Fruit fly (Drosophila melanogaster) whole organism, adult: Measurements from ENCODE around the gene Mbs.

ENCODE experiments used
- CG11617 ChIP-seq: fragments of 200-800 bp; sonication (Bioruptor generic); optimal IDR thresholded peaks from 2 replicates; lab custom pipeline; 2017; ENCODE audit warnings: mild to moderate bottlenecking, missing biosample characterization, missing genetic modification reagents, missing genetic modification characterization
- CG12768 ChIP-seq: fragments of 200-800 bp; sonication (Bioruptor generic); optimal IDR thresholded peaks from 2 replicates; lab custom pipeline; 2017; ENCODE audit warnings: missing biosample characterization, missing genetic modification characterization, mild to moderate bottlenecking, moderate library complexity, missing genetic modification reagents
- CG14711 ChIP-seq: fragments of 200-800 bp; sonication (Bioruptor generic); optimal IDR thresholded peaks from 2 replicates; lab custom pipeline; 2018; ENCODE audit warnings: missing biosample characterization, mild to moderate bottlenecking, missing genetic modification characterization, moderate library complexity
- CG1620 ChIP-seq: fragments of 200-800 bp; sonication (Bioruptor generic); optimal IDR thresholded peaks from 2 replicates; lab custom pipeline; 2016; ENCODE audit warnings: missing biosample characterization, missing genetic modification characterization
- CG33017 ChIP-seq: fragments of 200-800 bp; sonication (Bioruptor generic); optimal IDR thresholded peaks from 2 replicates; lab custom pipeline; 2018; ENCODE audit warnings: missing biosample characterization, mild to moderate bottlenecking, missing genetic modification characterization, moderate library complexity
- CG5204 ChIP-seq: fragments of 200-800 bp; sonication (Bioruptor generic); optimal IDR thresholded peaks from 2 replicates; lab custom pipeline; 2016; ENCODE audit warnings: missing biosample characterization, missing genetic modification characterization
- CG7045 ChIP-seq: fragments of 200-800 bp; sonication (Bioruptor generic); optimal IDR thresholded peaks from 2 replicates; lab custom pipeline; 2017; ENCODE audit warnings: missing biosample characterization, mild to moderate bottlenecking, missing genetic modification characterization
- CG7101 ChIP-seq: fragments of 200-800 bp; sonication (Bioruptor generic); optimal IDR thresholded peaks from 2 replicates; lab custom pipeline; 2018; ENCODE audit warnings: missing biosample characterization, mild to moderate bottlenecking, missing genetic modification characterization, moderate library complexity
- Clk ChIP-seq: fragments of 200-800 bp; sonication (Bioruptor generic); optimal IDR thresholded peaks from 2 replicates; lab custom pipeline; 2017; ENCODE audit warnings: missing biosample characterization, missing genetic modification characterization
- Crg-1 ChIP-seq: fragments of 200-800 bp; sonication (Bioruptor generic); optimal IDR thresholded peaks from 2 replicates; lab custom pipeline; 2016; ENCODE audit warnings: missing biosample characterization, missing genetic modification characterization
- Hr96 ChIP-seq: fragments of 200-800 bp; sonication (Bioruptor generic); optimal IDR thresholded peaks from 2 replicates; lab custom pipeline; 2016; ENCODE audit warnings: missing biosample characterization, missing genetic modification characterization
- Mnt ChIP-seq: fragments of 200-800 bp; sonication (Bioruptor generic); optimal IDR thresholded peaks from 2 replicates; lab custom pipeline; 2016; ENCODE audit warnings: missing biosample characterization, mild to moderate bottlenecking, missing genetic modification characterization
- bab1 ChIP-seq: fragments of 200-800 bp; sonication (Bioruptor generic); optimal IDR thresholded peaks from 3 replicates; lab custom pipeline; 2019; ENCODE audit warnings: missing biosample characterization, mild to moderate bottlenecking, missing genetic modification characterization, moderate library complexity
- cic ChIP-seq: fragments of 200-800 bp; sonication (Bioruptor generic); optimal IDR thresholded peaks from 2 replicates; lab custom pipeline; 2017; ENCODE audit warnings: missing biosample characterization, mild to moderate bottlenecking, missing genetic modification characterization, moderate library complexity
- cnc ChIP-seq, 2 experiments: fragments of >200 bp; optimal IDR thresholded peaks; 2 replicates each; lab custom pipeline; 2017
- kay ChIP-seq: fragments of 200-800 bp; sonication (Bioruptor generic); peaks from one replicate; lab custom pipeline; 2016; ENCODE audit warnings: missing biosample characterization, missing genetic modification characterization, borderline replicate concordance
- ovo ChIP-seq: fragments of 200-800 bp; sonication (Bioruptor generic); optimal IDR thresholded peaks from 2 replicates; lab custom pipeline; 2016; ENCODE audit warnings: missing biosample characterization, missing genetic modification characterization
- pad ChIP-seq: fragments of 200-800 bp; sonication (Bioruptor generic); optimal IDR thresholded peaks from 3 replicates; lab custom pipeline; 2017; ENCODE audit warnings: missing biosample characterization, missing genetic modification characterization, mild to moderate bottlenecking, moderate library complexity, missing genetic modification reagents
- tj ChIP-seq: fragments of 200-800 bp; sonication (Bioruptor generic); optimal IDR thresholded peaks from 3 replicates; lab custom pipeline; 2017; ENCODE audit warnings: missing biosample characterization, mild to moderate bottlenecking, missing genetic modification characterization, moderate library complexity
- toe ChIP-seq: fragments of 200-800 bp; sonication (Bioruptor generic); optimal IDR thresholded peaks from 2 replicates; lab custom pipeline; 2016; ENCODE audit warnings: missing biosample characterization, missing genetic modification characterization

Mbs gene

DNA sequence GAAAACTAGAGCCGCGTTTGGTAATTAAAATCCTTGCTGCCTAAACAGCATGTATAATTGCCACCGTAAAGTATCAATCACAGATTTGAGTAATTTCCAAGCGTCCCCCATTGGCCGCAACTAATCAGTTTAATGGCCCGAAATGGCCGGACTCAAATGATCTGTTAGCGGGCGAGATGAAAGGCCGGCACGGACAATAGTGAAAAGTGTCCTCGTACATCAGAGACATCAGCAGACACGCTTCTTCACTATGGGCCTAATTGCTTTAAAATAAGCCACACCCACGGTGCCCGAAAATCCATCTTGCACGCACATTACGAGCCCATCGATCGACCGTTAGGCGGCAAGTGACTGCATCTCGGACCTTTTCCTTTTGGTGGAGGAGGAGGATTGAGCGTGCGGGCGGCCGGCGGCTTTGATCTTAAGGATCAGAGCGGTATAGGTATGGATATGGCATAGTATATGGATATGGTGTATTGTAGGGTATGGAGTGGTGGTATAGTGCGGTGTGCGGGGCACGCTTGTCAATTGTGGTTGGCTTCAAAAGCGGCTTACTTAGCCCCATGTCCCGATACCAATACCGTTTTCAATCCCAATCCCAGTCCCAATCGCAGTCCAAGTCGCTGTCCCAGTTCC lies 39.3 kb upstream of the Mbs start:
- TF ChIP-seq CG1620 (GFP tag; lab: Kevin White, UChicago) = no peak
- no peak for TF ChIP-seq Crg-1 (GFP tag; lab: Kevin White, UChicago)
- no peak for TF ChIP-seq bab1 (GFP tag; lab: Kevin White, UChicago)
- no peak for TF ChIP-seq Mnt (GFP tag; lab: Kevin White, UChicago)
- TF ChIP-seq CG12768 (GFP tag; lab: Kevin White, UChicago) = no peak
- no peak for TF ChIP-seq CG14711 (tag; lab: Kevin White, UChicago)
- TF ChIP-seq kay (GFP tag; lab: Kevin White, UChicago) = no peak
- TF ChIP-seq CG7045 (GFP tag; lab: Kevin White, UChicago) = no peak
- TF ChIP-seq CG5204 (GFP tag; lab: Kevin White, UChicago) = no peak
- no peak for TF ChIP-seq CG11617 (GFP tag; lab: Kevin White, UChicago)
- TF ChIP-seq toe = no peak
- TF ChIP-seq Hr96 (GFP tag; lab: Kevin White, UChicago) = no peak
- TF ChIP-seq CG33017 (tag; lab: Kevin White, UChicago) = no peak
- TF ChIP-seq cic (GFP tag; lab: Kevin White, UChicago) = no peak
- TF ChIP-seq ovo = no peak
- TF ChIP-seq CG7101 = no peak
- no peak for TF ChIP-seq Clk
- TF ChIP-seq tj (GFP tag; lab: Kevin White, UChicago) = no peak
- no peak for TF ChIP-seq cnc (optimal IDR thresholded peaks at IDR 0.05; lab: Kevin White, UChicago)
- TF ChIP-seq pad (GFP tag; lab: Kevin White, UChicago) = no peak

DNA sequence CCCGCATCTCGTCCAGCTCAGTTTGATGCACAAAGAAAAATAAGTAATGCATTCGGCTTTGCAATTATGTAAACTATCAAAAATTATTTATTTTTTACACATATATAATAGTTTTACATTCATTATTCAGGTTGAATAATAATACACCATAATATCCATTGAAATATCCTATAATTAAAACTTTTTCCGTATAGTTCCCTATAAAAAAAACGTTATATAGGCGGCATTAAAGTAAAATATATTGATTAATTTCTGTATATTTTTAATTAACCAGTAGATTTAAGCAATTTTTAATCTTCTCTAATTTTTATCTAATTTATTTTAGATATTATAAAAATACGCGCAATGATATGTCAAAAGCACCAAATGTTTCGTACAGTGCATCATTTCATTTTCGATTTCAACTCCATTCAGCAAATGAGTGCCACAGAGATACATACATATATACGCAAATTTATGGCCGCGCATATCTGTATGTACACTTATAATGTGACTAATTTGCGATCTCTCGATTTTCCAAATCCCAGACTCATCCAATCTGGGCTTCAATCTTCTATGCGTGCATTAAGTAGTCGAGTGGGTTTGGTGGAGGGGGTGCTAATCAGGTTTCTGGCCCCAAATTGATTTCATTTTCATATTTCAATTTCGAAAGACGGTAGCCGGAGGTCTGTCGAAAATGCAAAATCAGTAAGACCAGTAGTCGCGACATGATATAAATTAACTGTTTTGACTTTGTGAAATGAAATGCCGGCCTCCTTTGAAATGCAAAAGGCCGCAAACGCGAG lies 38.4 kb upstream of the Mbs start:
- TF ChIP-seq tj (GFP tag; lab: Kevin White, UChicago) (no peak), Crg-1 (GFP tag; lab: Kevin White, UChicago) (no peak), ovo (no peak), CG5204 (GFP tag; lab: Kevin White, UChicago) (no peak)

DNA sequence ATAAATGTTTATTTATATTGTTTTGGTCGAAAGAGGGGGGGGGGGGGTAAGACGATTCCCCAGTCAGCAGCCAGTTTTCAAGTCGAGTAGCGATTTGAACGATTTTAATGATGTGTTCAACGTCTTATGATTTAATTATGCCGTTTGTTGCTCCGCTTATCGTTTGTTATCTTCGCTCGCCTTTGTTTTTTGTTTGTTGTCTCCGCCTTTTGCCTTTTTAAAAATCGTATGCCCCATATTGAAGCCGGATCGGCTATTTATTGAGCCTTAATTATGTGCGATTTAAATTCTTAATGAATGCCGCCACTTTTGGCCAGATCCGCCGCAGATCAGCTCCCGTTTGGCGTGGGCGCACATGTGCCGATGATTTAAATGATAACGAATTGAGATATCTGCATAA lies 37.2 kb upstream of the Mbs start:
- TF ChIP-seq cnc (optimal IDR thresholded peaks at IDR 0.05; lab: Kevin White, UChicago) = no peak
- no peak for TF ChIP-seq bab1 (GFP tag; lab: Kevin White, UChicago)
- no peak for TF ChIP-seq toe
- TF ChIP-seq CG5204 (GFP tag; lab: Kevin White, UChicago) = no peak
- no peak for TF ChIP-seq Clk

DNA sequence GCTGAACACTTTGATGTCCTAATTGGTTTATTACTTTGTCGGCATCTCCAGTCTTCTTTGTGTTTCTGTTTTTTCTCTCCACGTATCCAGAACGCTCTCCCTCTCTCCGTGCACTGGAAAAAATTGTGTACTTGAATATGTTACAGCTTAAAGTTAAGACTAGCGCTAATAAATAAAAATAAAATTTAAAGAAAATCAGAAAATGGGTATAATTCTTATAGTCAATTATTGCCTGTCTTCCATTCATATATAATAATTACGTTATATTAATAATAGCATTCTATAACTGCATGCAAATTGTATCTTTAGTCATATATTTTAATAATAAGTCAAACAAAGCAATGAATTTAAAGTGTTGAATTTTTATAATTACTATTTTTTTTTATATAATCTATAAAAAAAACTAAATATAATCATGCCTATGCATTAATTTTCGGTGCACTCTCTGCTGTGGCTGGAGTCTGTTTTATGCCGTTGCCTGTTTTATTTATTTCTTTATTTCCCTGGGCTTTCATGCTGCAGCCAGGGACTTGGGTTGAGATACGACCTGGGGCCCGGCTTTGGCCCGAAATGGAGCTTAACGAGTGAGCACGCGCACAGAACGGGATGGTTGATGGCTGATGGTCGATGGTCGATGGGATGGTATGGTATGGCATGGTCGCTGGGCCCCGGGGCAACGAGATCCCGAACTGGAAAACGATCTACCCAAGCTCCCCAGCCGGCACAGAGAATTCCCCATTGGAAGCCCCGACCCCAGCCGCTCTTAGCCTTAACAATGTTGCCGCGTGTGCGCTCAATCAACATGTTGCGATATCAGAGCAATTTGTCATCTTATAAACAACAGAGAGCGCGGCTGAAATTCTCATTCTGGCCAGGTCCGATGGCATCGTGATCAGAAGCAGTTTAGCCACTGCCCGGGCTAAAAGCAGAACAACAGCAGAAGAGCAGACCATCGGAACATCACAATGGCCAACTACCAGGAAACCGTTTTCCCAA lies 35.7 kb upstream of the Mbs start:
- no peak for TF ChIP-seq cnc (optimal IDR thresholded peaks at IDR 0.05; lab: Kevin White, UChicago)

DNA sequence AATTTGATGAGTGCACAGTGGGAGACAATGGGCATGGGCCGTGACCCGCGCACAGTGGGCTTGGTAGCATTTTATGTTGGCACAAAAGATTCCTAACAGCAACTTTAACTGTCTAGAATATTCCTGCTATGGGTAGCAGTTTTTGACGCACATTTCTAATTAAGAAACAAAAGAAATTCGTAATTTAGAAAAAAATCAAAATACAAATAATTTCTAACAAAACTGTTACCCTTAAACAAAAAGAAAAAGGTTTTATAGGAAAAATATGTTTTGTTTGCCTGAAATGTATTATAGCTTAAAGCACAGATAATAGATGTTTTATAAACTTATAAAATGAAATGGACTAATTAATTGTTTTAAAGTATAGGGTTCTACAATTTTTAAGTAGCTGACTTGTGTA lies 34.8 kb upstream of the Mbs start:
- TF ChIP-seq cic (GFP tag; lab: Kevin White, UChicago) (no peak), Mnt (GFP tag; lab: Kevin White, UChicago) (no peak)

DNA sequence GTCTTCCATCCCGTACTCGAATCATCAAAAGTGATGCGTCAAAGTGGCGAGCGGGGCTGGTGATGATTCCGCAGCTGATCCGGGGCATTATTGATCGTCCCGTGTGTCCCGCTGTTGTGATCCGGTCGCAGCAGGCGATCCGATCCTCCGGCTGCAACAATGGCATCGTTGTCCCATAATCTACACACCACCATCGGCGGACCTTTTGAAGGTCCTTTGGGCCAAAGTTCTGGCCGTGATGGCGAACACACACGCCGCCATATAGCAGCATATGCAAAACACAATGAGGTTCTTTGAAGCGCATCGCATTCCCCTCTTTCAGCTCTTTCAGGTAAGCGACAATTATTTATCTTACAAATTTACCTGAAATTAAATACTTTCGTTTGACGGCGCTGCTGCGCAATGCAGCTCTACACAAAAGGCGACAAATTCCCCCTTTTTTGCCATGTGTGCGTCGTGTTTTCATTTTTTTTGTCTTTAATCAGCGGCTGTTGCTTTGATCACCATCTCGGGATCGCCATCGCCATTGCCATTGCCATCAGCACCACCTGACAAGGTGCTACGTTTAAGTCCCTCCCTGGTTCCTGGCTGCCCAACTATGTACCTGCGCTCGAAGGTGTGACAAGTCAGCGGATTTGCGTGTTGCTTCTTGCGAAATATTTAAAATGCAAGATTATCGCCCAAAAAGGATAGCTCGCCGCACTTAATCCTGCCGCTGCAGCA lies 34.1 kb upstream of the Mbs start:
- TF ChIP-seq pad (GFP tag; lab: Kevin White, UChicago) (no peak), cic (GFP tag; lab: Kevin White, UChicago) (no peak), Crg-1 (GFP tag; lab: Kevin White, UChicago) (no peak)

DNA sequence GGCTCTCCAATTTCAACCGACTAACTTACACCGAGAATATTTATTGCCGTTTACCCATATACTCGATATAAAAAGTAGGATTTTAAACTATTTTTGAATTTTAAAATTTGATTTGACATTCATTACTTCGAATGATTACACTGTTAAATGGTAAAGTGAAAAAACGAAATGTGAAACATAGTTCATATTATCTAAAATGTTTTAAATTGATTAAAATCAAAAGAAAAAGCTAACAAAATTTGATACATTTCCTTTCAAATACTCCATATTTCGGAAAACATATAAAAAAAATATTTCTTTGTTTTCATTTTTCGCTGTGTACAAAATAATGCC lies 33.5 kb upstream of the Mbs start:
- TF ChIP-seq pad (GFP tag; lab: Kevin White, UChicago) = no peak
- TF ChIP-seq bab1 (GFP tag; lab: Kevin White, UChicago) = no peak
- TF ChIP-seq CG33017 (tag; lab: Kevin White, UChicago) = no peak
- no peak for TF ChIP-seq CG5204 (GFP tag; lab: Kevin White, UChicago)
- TF ChIP-seq Clk = no peak
- no peak for TF ChIP-seq CG7045 (GFP tag; lab: Kevin White, UChicago)
- TF ChIP-seq Crg-1 (GFP tag; lab: Kevin White, UChicago) = no peak
- no peak for TF ChIP-seq CG1620 (GFP tag; lab: Kevin White, UChicago)
- TF ChIP-seq cnc (optimal IDR thresholded peaks at IDR 0.05; lab: Kevin White, UChicago) = no peak
- no peak for TF ChIP-seq toe
- TF ChIP-seq tj (GFP tag; lab: Kevin White, UChicago) = no peak
- TF ChIP-seq CG7101 = no peak
- no peak for TF ChIP-seq CG14711 (tag; lab: Kevin White, UChicago)
- no peak for TF ChIP-seq cic (GFP tag; lab: Kevin White, UChicago)
- no peak for TF ChIP-seq CG11617 (GFP tag; lab: Kevin White, UChicago)
- no peak for TF ChIP-seq ovo
- no peak for TF ChIP-seq CG12768 (GFP tag; lab: Kevin White, UChicago)
- no peak for TF ChIP-seq kay (GFP tag; lab: Kevin White, UChicago)
